Fruit fly (Drosophila melanogaster): Measurements from ENCODE around the gene Ing3.

Gene Ing3

DNA sequence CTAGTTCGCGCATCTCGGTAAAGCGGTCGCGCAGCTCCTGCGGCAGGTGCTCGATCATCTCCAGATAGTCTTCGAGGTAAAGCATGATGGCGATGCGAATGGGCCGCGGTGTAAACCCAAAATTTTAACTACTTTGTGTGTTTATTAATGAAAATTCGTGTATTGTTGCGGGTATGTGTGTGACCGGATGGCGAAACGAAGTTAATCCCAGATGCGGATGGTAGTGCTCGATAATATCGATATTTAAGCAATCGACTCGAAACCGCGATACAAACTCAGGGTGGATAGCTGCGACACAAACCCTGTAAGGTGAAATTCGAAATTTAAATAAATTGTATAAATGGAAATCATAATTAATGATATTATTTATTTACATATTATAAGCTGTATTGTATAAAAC is at the start of gene Ing3:
Ing3 (minus strand) TSS at position 213 of the 400 bp plus-strand sequence.
- no peak for TF ChIP-seq CG9948 (tag; optimal IDR thresholded peaks at IDR 0.05)
- no peak for TF ChIP-seq CG15710 (tag; optimal IDR thresholded peaks at IDR 0.05)
- no peak for TF ChIP-seq CG17806 (tag; optimal IDR thresholded peaks at IDR 0.05)
- TF ChIP-seq CG8301 (tag; optimal IDR thresholded peaks at IDR 0.05), result no peak
- no peak for TF ChIP-seq rn (GFP tag; IDR thresholded peaks at IDR 0.05)
- TF ChIP-seq CG14655 (GFP tag; optimal IDR thresholded peaks at IDR 0.05), result no peak
- no peak for TF ChIP-seq D1 (tag; optimal IDR thresholded peaks at IDR 0.05)
- no peak for TF ChIP-seq CG32121 (GFP tag; IDR thresholded peaks at IDR 0.05)
- TF ChIP-seq Pif1A (GFP tag; optimal IDR thresholded peaks at IDR 0.05), result no peak
- no peak for TF ChIP-seq CG4496 (GFP tag; IDR thresholded peaks at IDR 0.05)
- TF ChIP-seq gl (tag; optimal IDR thresholded peaks at IDR 0.05), result no peak

dm6 chrX:18702245-18702644 is 49.4 kb upstream of the Ing3 start:
- TF ChIP-seq CG8159 (tag; optimal IDR thresholded peaks at IDR 0.05), result no peak
- no peak for TF ChIP-seq rn (GFP tag; IDR thresholded peaks at IDR 0.05)
- TF ChIP-seq CG10348 (GFP tag; IDR thresholded peaks at IDR 0.05), result no peak
- TF ChIP-seq CG13204 (GFP tag; optimal IDR thresholded peaks at IDR 0.05), result no peak
- no peak for TF ChIP-seq CG4496 (GFP tag; IDR thresholded peaks at IDR 0.05)
- no peak for TF ChIP-seq CG34367 (tag; optimal IDR thresholded peaks at IDR 0.05)
- no peak for TF ChIP-seq fd96Ca (GFP tag; IDR thresholded peaks at IDR 0.05)
- TF ChIP-seq CG14655 (GFP tag; optimal IDR thresholded peaks at IDR 0.05), result no peak
- TF ChIP-seq gl (tag; optimal IDR thresholded peaks at IDR 0.05), result no peak
- no peak for TF ChIP-seq Pif1A (GFP tag; optimal IDR thresholded peaks at IDR 0.05)
- TF ChIP-seq CG15710 (tag; optimal IDR thresholded peaks at IDR 0.05), result no peak
- TF ChIP-seq CG12605 (GFP tag; IDR thresholded peaks at IDR 0.05), result no peak
- no peak for TF ChIP-seq CG8301 (tag; optimal IDR thresholded peaks at IDR 0.05)
- TF ChIP-seq Pif1B (GFP tag; optimal IDR thresholded peaks at IDR 0.05), result no peak
- TF ChIP-seq Snoo (tag; optimal IDR thresholded peaks at IDR 0.05), result no peak
- no peak for TF ChIP-seq Ets98B (GFP tag; IDR thresholded peaks at IDR 0.05)
- TF ChIP-seq D1 (tag; optimal IDR thresholded peaks at IDR 0.05), result no peak
- no peak for TF ChIP-seq CG9948 (tag; optimal IDR thresholded peaks at IDR 0.05)
- TF ChIP-seq EcR (GFP tag; optimal IDR thresholded peaks at IDR 0.05), result no peak

- TF ChIP-seq EcR (GFP tag; optimal IDR thresholded peaks at IDR 0.05) (peak; percentile 82), CG12605 (GFP tag; IDR thresholded peaks at IDR 0.05) (no peak), CG34367 (tag; optimal IDR thresholded peaks at IDR 0.05) (peak; percentile 6), CG8159 (tag; optimal IDR thresholded peaks at IDR 0.05) (peak; percentile 2), CG32121 (GFP tag; IDR thresholded peaks at IDR 0.05) (no peak)
These were observed 48.9 kb upstream of the Ing3 start for dm6 chrX:18701752-18702151.

DNA sequence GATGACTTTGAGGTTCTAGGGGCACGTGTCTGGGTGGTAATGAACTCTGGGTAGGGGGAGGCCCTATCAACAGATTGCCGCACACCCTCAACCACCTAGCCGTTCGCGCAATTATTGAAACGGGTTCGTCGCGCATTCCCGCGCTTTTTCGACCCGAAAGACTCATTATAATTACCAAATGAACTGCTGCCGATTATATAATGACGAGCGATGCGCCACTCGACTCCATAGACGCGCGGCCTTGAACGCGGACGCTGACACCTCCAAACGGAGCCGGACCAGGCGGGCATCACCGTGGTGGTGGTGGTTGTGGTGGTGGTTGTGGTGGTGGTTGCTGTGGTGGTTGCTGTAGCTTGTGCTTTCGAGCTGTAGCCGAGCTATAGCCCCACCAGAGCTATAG is 47.7 kb upstream of the Ing3 start:
- no peak for TF ChIP-seq CG8301 (tag; optimal IDR thresholded peaks at IDR 0.05)
- peak; percentile 21 for TF ChIP-seq EcR (GFP tag; optimal IDR thresholded peaks at IDR 0.05)

DNA sequence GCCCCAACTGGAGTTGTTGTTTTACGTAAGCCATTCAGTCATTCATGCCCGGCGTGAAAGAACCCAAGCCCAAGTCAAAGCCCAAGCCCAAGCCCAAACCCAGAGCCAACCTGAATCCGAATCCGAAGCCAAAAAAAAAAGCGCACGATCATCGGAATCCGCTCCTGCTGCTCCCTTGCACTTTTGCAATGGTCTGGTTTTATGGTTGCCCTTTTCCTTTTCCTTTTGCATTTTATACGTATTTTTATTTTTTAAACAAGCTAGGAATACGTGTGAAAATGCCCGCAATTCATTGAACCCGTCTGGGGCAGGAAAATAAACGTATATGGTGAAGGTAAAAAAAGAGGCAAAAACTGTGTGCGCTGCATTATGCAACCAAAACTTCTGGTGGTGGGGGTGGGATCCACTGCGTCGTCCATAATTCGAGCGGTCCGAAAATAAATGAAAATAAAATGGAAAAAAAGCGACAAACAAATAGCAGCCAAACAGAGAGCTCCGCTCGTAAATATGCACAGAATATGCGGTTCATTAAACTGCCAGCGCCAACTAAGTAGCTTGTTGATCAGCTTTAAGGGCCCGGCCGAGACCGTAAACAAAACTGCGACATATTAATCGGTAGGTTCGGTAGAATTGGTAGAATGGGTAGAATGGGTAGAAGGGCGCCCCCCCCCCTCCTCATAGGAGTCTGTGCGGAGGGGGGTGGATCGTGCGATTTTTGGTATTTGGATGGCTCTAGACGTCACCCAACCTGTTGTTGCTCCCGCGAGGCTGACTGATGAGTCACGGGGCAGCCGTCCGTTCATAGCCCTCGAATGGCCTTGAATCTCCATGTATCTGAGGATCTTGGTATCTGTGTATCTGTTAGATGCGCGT is 46.6 kb upstream of the Ing3 start:
- TF ChIP-seq fd96Ca (GFP tag; IDR thresholded peaks at IDR 0.05) (no peak), CG10348 (GFP tag; IDR thresholded peaks at IDR 0.05) (no peak), CG8159 (tag; optimal IDR thresholded peaks at IDR 0.05) (peak; percentile 28), CG32121 (GFP tag; IDR thresholded peaks at IDR 0.05) (no peak), CG9948 (tag; optimal IDR thresholded peaks at IDR 0.05) (no peak), Pif1B (GFP tag; optimal IDR thresholded peaks at IDR 0.05) (no peak), rn (GFP tag; IDR thresholded peaks at IDR 0.05) (no peak), CG8301 (tag; optimal IDR thresholded peaks at IDR 0.05) (no peak), CG14655 (GFP tag; optimal IDR thresholded peaks at IDR 0.05) (no peak), Pif1A (GFP tag; optimal IDR thresholded peaks at IDR 0.05) (no peak), gl (tag; optimal IDR thresholded peaks at IDR 0.05) (peak; percentile 26), Snoo (tag; optimal IDR thresholded peaks at IDR 0.05) (no peak), CG12605 (GFP tag; IDR thresholded peaks at IDR 0.05) (no peak), CG4496 (GFP tag; IDR thresholded peaks at IDR 0.05) (no peak), CG15710 (tag; optimal IDR thresholded peaks at IDR 0.05) (no peak), EcR (GFP tag; optimal IDR thresholded peaks at IDR 0.05) (peak; percentile 92), CG34367 (tag; optimal IDR thresholded peaks at IDR 0.05) (no peak), CG17806 (tag; optimal IDR thresholded peaks at IDR 0.05) (no peak), Ets98B (GFP tag; IDR thresholded peaks at IDR 0.05) (no peak), CG13204 (GFP tag; optimal IDR thresholded peaks at IDR 0.05) (no peak), D1 (tag; optimal IDR thresholded peaks at IDR 0.05) (no peak)

- TF ChIP-seq CG13204 (GFP tag; optimal IDR thresholded peaks at IDR 0.05) (no peak), EcR (GFP tag; optimal IDR thresholded peaks at IDR 0.05) (peak; percentile 98), CG12605 (GFP tag; IDR thresholded peaks at IDR 0.05) (no peak)
These were observed 42.7 kb upstream of the Ing3 start for dm6 chrX:18695603-18696002.
